Fruit fly (Drosophila melanogaster): ENCODE measurements around the gene Gbs-76A.

The Gbs-76A gene

DNA sequence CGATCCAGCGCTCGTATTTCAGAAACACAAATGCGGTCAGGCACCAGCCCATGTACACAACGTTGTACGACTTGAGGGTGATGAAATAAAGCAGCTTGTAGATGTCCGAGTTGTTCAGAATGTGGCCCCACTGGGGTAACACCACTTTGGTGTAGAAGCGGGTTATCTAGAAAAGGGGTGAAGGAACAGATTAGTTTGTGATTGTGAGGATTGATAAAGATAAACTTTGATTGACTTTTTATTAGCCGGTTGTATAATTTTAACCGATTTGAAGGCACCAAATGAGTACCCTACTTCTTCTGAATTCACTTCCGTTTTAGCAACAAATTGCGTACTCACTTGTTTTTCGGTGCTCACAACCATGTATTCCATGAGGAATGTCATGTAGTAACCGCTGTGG lies 34.4 kb downstream of the Gbs-76A start:
- TF ChIP-seq Myc (optimal IDR thresholded peaks at IDR 0.05) (no peak), pan (optimal IDR thresholded peaks at IDR 0.05) (no peak), brk (GFP tag; optimal IDR thresholded peaks at IDR 0.05) (no peak), Vsx2 (GFP tag; optimal IDR thresholded peaks at IDR 0.05; ENCODE audit: partially characterized antibody) (no peak), fru (GFP tag; optimal IDR thresholded peaks at IDR 0.05) (no peak), CG32264 (GFP tag; optimal IDR thresholded peaks at IDR 0.05) (no peak), br (GFP tag; optimal IDR thresholded peaks at IDR 0.05) (no peak), sv (GFP tag; optimal IDR thresholded peaks at IDR 0.05) (no peak)

DNA sequence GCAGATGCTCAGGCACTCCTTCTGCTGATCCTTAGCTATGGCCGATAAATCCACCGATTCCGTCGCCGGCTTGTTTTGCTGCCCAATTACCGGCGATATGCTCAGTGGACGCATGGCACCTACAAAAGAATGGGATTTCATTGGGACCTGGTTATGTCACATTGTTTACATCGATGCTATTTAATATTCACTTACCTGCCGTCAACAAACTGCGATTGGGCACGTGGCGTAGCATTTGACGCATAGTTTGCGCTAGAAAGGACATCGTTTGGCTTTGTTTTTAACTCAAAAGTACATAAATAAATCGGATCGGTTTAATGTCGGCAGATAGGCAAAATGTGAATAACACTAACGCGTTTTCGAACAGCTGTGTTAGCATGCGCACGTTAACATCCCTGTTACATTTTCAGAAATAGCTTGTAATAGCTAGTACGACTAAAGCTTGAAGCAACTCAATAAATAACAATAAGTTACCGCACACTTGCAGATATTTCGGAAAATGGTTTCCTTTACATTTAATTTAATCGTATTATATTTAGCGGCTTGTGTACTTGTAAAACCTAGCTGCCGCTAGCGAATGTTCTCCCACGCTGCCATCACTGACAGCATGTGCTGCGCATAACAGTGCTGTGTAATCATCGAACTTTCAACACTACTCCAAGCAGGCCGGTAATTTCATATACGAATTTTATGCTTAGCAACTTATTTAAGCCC lies 37.7 kb downstream of the Gbs-76A start, which contains the start of the genes mRpL21 and rept:
TSS of gene mRpL21 (minus strand) at position 347 of the 714 bp plus-strand sequence.
TSS of gene rept (plus strand) at position 626 of the 714 bp plus-strand sequence.
- TF ChIP-seq Vsx2 (GFP tag; optimal IDR thresholded peaks at IDR 0.05; ENCODE audit: partially characterized antibody): no peak
- peak; percentile 62 for TF ChIP-seq HLH106 (tag; optimal IDR thresholded peaks at IDR 0.05)
- TF ChIP-seq foxo (GFP tag; optimal IDR thresholded peaks at IDR 0.05): peak in 1 of 2 experiments; percentile 72
- TF ChIP-seq h (GFP tag; optimal IDR thresholded peaks at IDR 0.05): peak; percentile 78
- TF ChIP-seq Hnf4 (GFP tag; optimal IDR thresholded peaks at IDR 0.05): peak; percentile 75
- TF ChIP-seq ey (GFP tag; optimal IDR thresholded peaks at IDR 0.05): peak; percentile 64
- no peak for TF ChIP-seq N (GFP tag; optimal IDR thresholded peaks at IDR 0.05)
- no peak for TF ChIP-seq dl (GFP tag; optimal IDR thresholded peaks at IDR 0.05; ENCODE audit: insufficient read depth in 1 of 2, partially characterized antibody in 2 of 2)
- TF ChIP-seq Hr78 (GFP tag; optimal IDR thresholded peaks at IDR 0.05): no peak
- no peak for TF ChIP-seq brk (GFP tag; optimal IDR thresholded peaks at IDR 0.05)
- no peak for TF ChIP-seq pan (optimal IDR thresholded peaks at IDR 0.05)
- peak; percentile 98 for TF ChIP-seq Myc (optimal IDR thresholded peaks at IDR 0.05)
- peak; percentile 54 for TF ChIP-seq psq (GFP tag; optimal IDR thresholded peaks at IDR 0.05)
- no peak for TF ChIP-seq usp (GFP tag; optimal IDR thresholded peaks at IDR 0.05)
- TF ChIP-seq br (GFP tag; optimal IDR thresholded peaks at IDR 0.05): peak; percentile 80
- TF ChIP-seq rgr (GFP tag; optimal IDR thresholded peaks at IDR 0.05): peak; percentile 77
- TF ChIP-seq Dfd (GFP tag; optimal IDR thresholded peaks at IDR 0.05): no peak
- TF ChIP-seq Mio (GFP tag; optimal IDR thresholded peaks at IDR 0.05): peak; percentile 30
- TF ChIP-seq Dif (GFP tag; optimal IDR thresholded peaks at IDR 0.05; ENCODE audit: partially characterized antibody): no peak
- no peak for TF ChIP-seq Sp1 (GFP tag; optimal IDR thresholded peaks at IDR 0.05)
- peak; percentile 66 for TF ChIP-seq fru (GFP tag; optimal IDR thresholded peaks at IDR 0.05)
- no peak for TF ChIP-seq tai (GFP tag; optimal IDR thresholded peaks at IDR 0.05)
- peak; percentile 1 for TF ChIP-seq CG9705 (GFP tag; optimal IDR thresholded peaks at IDR 0.05)
- TF ChIP-seq lola (GFP tag; optimal IDR thresholded peaks at IDR 0.05): no peak
- TF ChIP-seq woc (GFP tag; optimal IDR thresholded peaks at IDR 0.05): peak; percentile 90
- TF ChIP-seq Hr83 (GFP tag; optimal IDR thresholded peaks at IDR 0.05; ENCODE audit: poor library complexity, severe bottlenecking): peak; percentile 36
- peak; percentile 57 for TF ChIP-seq sv (GFP tag; optimal IDR thresholded peaks at IDR 0.05)
- TF ChIP-seq GATAd (GFP tag; optimal IDR thresholded peaks at IDR 0.05): no peak
- no peak for TF ChIP-seq Rel (GFP tag; optimal IDR thresholded peaks at IDR 0.05)
- TF ChIP-seq Rel (tag; optimal IDR thresholded peaks at IDR 0.05): no peak
- no peak for TF ChIP-seq dmrt93B (GFP tag; optimal IDR thresholded peaks at IDR 0.05)
- peak; percentile 66 for TF ChIP-seq OdsH (GFP tag; optimal IDR thresholded peaks at IDR 0.05)
- peak; percentile 45 for TF ChIP-seq dsf (GFP tag; optimal IDR thresholded peaks at IDR 0.05; ENCODE audit: borderline replicate concordance)
- no peak for TF ChIP-seq CG32264 (GFP tag; optimal IDR thresholded peaks at IDR 0.05)
- TF ChIP-seq Jra (GFP tag; optimal IDR thresholded peaks at IDR 0.05): peak; percentile 74
- no peak for TF ChIP-seq CrebA (GFP tag; optimal IDR thresholded peaks at IDR 0.05; ENCODE audit: borderline replicate concordance)
- TF ChIP-seq jim (GFP tag; optimal IDR thresholded peaks at IDR 0.05): no peak
- TF ChIP-seq Abd-B (GFP tag; optimal IDR thresholded peaks at IDR 0.05): no peak
- no peak for TF ChIP-seq sage (GFP tag; optimal IDR thresholded peaks at IDR 0.05)
